Fruit fly (Drosophila melanogaster) whole organism, embryonic: ENCODE measurements around the gene CG15011.
A peak's percentile ranks its signal among the peaks of the same experiment; 100 is the strongest.

Source experiments
- CG10959 ChIP-seq: fragments of 200-800 bp; sonication (Bioruptor generic); IDR thresholded peaks from 2 replicates; pipeline ENCODE4 v1.3.6; 2022; ENCODE audit warnings: missing biosample characterization, missing genetic modification characterization
- CG12104 ChIP-seq: fragments of 200-800 bp; sonication (Bioruptor generic); optimal IDR thresholded peaks from 3 replicates; lab custom pipeline; 2016; ENCODE audit warnings: missing biosample characterization, missing genetic modification characterization
- CG14860 ChIP-seq: fragments of 200-800 bp; sonication (Bioruptor generic); IDR thresholded peaks from 3 replicates; pipeline ENCODE4 v1.3.6; 2022; ENCODE audit warnings: missing biosample characterization, missing genetic modification characterization; ENCODE audit not compliant: partially characterized antibody
- CG18476 ChIP-seq: fragments of 200-800 bp; sonication (Bioruptor generic); optimal IDR thresholded peaks from 2 replicates; lab custom pipeline; 2016; ENCODE audit warnings: missing biosample characterization, mild to moderate bottlenecking, missing genetic modification characterization
- CG2120 ChIP-seq: fragments of 200-800 bp; sonication (Bioruptor generic); optimal IDR thresholded peaks from 3 replicates; lab custom pipeline; 2016; ENCODE audit warnings: missing biosample characterization, missing genetic modification characterization
- CG32767 ChIP-seq: fragments of 200-800 bp; sonication (Bioruptor generic); IDR thresholded peaks from 2 replicates; pipeline ENCODE4 v1.3.6; 2022; ENCODE audit warnings: missing biosample characterization, missing genetic modification characterization
- CG4617 ChIP-seq: fragments of 200-800 bp; sonication (Bioruptor generic); optimal IDR thresholded peaks from 3 replicates; lab custom pipeline; 2016; ENCODE audit warnings: missing biosample characterization, missing genetic modification characterization, borderline replicate concordance
- CG5180 ChIP-seq: fragments of 200-800 bp; sonication (Bioruptor generic); optimal IDR thresholded peaks from 3 replicates; lab custom pipeline; 2017; ENCODE audit warnings: missing biosample characterization, missing genetic modification characterization, mild to moderate bottlenecking, moderate library complexity, missing genetic modification reagents
- CG7987 ChIP-seq: fragments of 200-800 bp; sonication (Bioruptor generic); optimal IDR thresholded peaks from 2 replicates; lab custom pipeline; 2018; ENCODE audit warnings: missing biosample characterization, mild to moderate bottlenecking, missing genetic modification characterization, moderate library complexity
- CG8478 ChIP-seq: fragments of >200 bp; optimal IDR thresholded peaks from 2 replicates; lab custom pipeline; 2018
- Dad ChIP-seq: fragments of 200-800 bp; sonication (Bioruptor generic); optimal IDR thresholded peaks from 3 replicates; lab custom pipeline; 2016; ENCODE audit warnings: missing biosample characterization, missing genetic modification characterization
- Doc3 ChIP-seq: fragments of 200-800 bp; sonication (Bioruptor generic); IDR thresholded peaks from 3 replicates; pipeline ENCODE4 v1.3.6; 2022; ENCODE audit warnings: missing biosample characterization, missing genetic modification characterization; ENCODE audit not compliant: partially characterized antibody
- Dref ChIP-seq: fragments of 200-800 bp; sonication (Bioruptor generic); IDR thresholded peaks from 2 replicates; pipeline ENCODE4 v1.3.6; 2022; ENCODE audit warnings: missing biosample characterization, missing genetic modification characterization
- Hr78 ChIP-seq, 2 experiments: fragments of 200-800 bp in 1 of 2; fragments of >200 bp in 1 of 2; sonication (Bioruptor generic) in 1 of 2; optimal IDR thresholded peaks; 2 replicates each; lab custom pipeline; 2017 to 2019; ENCODE audit warnings: missing biosample characterization in 2 of 2, missing genetic modification characterization in 2 of 2, mild to moderate bottlenecking in 1 of 2, moderate library complexity in 1 of 2
- Lpt ChIP-seq: fragments of >200 bp; optimal IDR thresholded peaks from 2 replicates; lab custom pipeline; 2018; ENCODE audit warnings: missing biosample characterization, missing genetic modification characterization
- MBD-R2 ChIP-seq: fragments of 200-800 bp; sonication (Bioruptor generic); IDR thresholded peaks from 2 replicates; pipeline ENCODE4 v1.3.6; 2022; ENCODE audit warnings: missing biosample characterization, missing genetic modification characterization
- MESR4 ChIP-seq: fragments of 200-800 bp; sonication (Bioruptor generic); optimal IDR thresholded peaks from 2 replicates; lab custom pipeline; 2018; ENCODE audit warnings: missing biosample characterization, mild to moderate bottlenecking, missing genetic modification characterization, moderate library complexity
- Med ChIP-seq: fragments of 200-800 bp; sonication (Bioruptor generic); peaks from one replicate; lab custom pipeline; 2016; ENCODE audit warnings: missing biosample characterization, missing genetic modification characterization, mild to moderate bottlenecking, inconsistent platforms, moderate library complexity
- Meics ChIP-seq: fragments of 200-800 bp; sonication (Bioruptor generic); optimal IDR thresholded peaks from 2 replicates; lab custom pipeline; 2017; ENCODE audit warnings: missing biosample characterization, mild to moderate bottlenecking, missing genetic modification characterization
- Myb ChIP-seq: fragments of 200-800 bp; sonication (Bioruptor generic); optimal IDR thresholded peaks from 2 replicates; lab custom pipeline; 2016; ENCODE audit warnings: missing biosample characterization, missing genetic modification characterization
- Nf-YC ChIP-seq: fragments of 200-800 bp; optimal IDR thresholded peaks from 3 replicates; lab custom pipeline; 2019; ENCODE audit warnings: missing biosample characterization, mild to moderate bottlenecking, missing genetic modification characterization, moderate library complexity
- Sox102F ChIP-seq: fragments of 200-800 bp; sonication (Bioruptor generic); optimal IDR thresholded peaks from 2 replicates; lab custom pipeline; 2018; ENCODE audit warnings: missing biosample characterization, mild to moderate bottlenecking, missing genetic modification characterization, moderate library complexity
- Trl ChIP-seq, 3 experiments: fragments of >200 bp in 2 of 3; fragments of 200-800 bp in 1 of 3; sonication (Bioruptor generic) in 1 of 3; optimal IDR thresholded peaks; 2 replicates in 1 of 3; 3 replicates in 2 of 3; lab custom pipeline; 2016 to 2017; ENCODE audit warnings: missing biosample characterization in 1 of 3, missing genetic modification characterization in 1 of 3
- YL-1 ChIP-seq: fragments of 200-800 bp; sonication (Bioruptor generic); optimal IDR thresholded peaks from 3 replicates; lab custom pipeline; 2017; ENCODE audit warnings: missing biosample characterization, mild to moderate bottlenecking, missing genetic modification characterization
- bbx ChIP-seq: fragments of 200-800 bp; sonication (Bioruptor generic); IDR thresholded peaks from 2 replicates; pipeline ENCODE4 v1.3.6; 2022; ENCODE audit warnings: missing biosample characterization, missing genetic modification characterization; ENCODE audit not compliant: partially characterized antibody
- bigmax ChIP-seq: fragments of 200-800 bp; sonication (Bioruptor generic); optimal IDR thresholded peaks from 2 replicates; lab custom pipeline; 2018; ENCODE audit warnings: missing biosample characterization, mild to moderate bottlenecking, missing genetic modification characterization
- cg ChIP-seq: fragments of 200-800 bp; sonication (Bioruptor generic); optimal IDR thresholded peaks from 3 replicates; lab custom pipeline; 2019; ENCODE audit warnings: missing biosample characterization, mild to moderate bottlenecking, missing genetic modification characterization, moderate library complexity
- chinmo ChIP-seq: fragments of 200-800 bp; sonication (Bioruptor generic); IDR thresholded peaks from 4 replicates; pipeline ENCODE4 v1.3.6; 2022; ENCODE audit warnings: missing biosample characterization, missing genetic modification characterization; ENCODE audit not compliant: partially characterized antibody
- chm ChIP-seq: fragments of 200-800 bp; sonication (Bioruptor generic); IDR thresholded peaks from 2 replicates; pipeline ENCODE4 v1.3.6; 2022; ENCODE audit warnings: missing biosample characterization, missing genetic modification characterization
- fd3F ChIP-seq: fragments of 200-800 bp; sonication (Bioruptor generic); optimal IDR thresholded peaks from 2 replicates; lab custom pipeline; 2018; ENCODE audit warnings: missing biosample characterization, mild to moderate bottlenecking, missing genetic modification characterization, moderate library complexity
- ftz-f1 ChIP-seq: fragments of 200-800 bp; sonication (Bioruptor generic); optimal IDR thresholded peaks from 2 replicates; lab custom pipeline; 2016; ENCODE audit warnings: missing biosample characterization, missing genetic modification characterization
- inv ChIP-seq: fragments of 200-800 bp; sonication (Bioruptor generic); IDR thresholded peaks from 2 replicates; pipeline ENCODE4 v1.3.6; 2022; ENCODE audit warnings: missing biosample characterization, missing genetic modification characterization; ENCODE audit not compliant: partially characterized antibody
- knrl ChIP-seq: fragments of 200-800 bp; sonication (Bioruptor generic); IDR thresholded peaks from 3 replicates; pipeline ENCODE4 v1.3.6; 2022; ENCODE audit warnings: missing biosample characterization, missing genetic modification characterization; ENCODE audit not compliant: partially characterized antibody
- lmd ChIP-seq: fragments of 200-800 bp; sonication (Bioruptor generic); IDR thresholded peaks from 2 replicates; pipeline ENCODE4 v1.3.6; 2022; ENCODE audit warnings: missing biosample characterization, missing genetic modification characterization
- mld ChIP-seq: fragments of 200-800 bp; sonication (Bioruptor generic); IDR thresholded peaks from 3 replicates; pipeline ENCODE4 v1.3.6; 2022; ENCODE audit warnings: missing biosample characterization, missing genetic modification characterization; ENCODE audit not compliant: partially characterized antibody
- nerfin-1 ChIP-seq: fragments of 200-800 bp; sonication (Bioruptor generic); optimal IDR thresholded peaks from 3 replicates; lab custom pipeline; 2019; ENCODE audit warnings: missing biosample characterization, mild to moderate bottlenecking, missing genetic modification characterization, moderate library complexity
- pan ChIP-seq, 4 experiments: fragments of >200 bp in 3 of 4; fragments of 200-800 bp in 1 of 4; sonication (Bioruptor generic) in 1 of 4; optimal IDR thresholded peaks in 3 of 4; IDR thresholded peaks in 1 of 4; 2 replicates each; pipeline versions ENCODE4 v1.3.6 to Lab custom; 2017 to 2022; ENCODE audit warnings: missing biosample characterization in 2 of 4, missing genetic modification characterization in 2 of 4, mixed read lengths in 1 of 4
- pb ChIP-seq: fragments of 200-800 bp; sonication (Bioruptor generic); optimal IDR thresholded peaks from 3 replicates; lab custom pipeline; 2016; ENCODE audit warnings: missing biosample characterization, missing genetic modification characterization
- pfk ChIP-seq: fragments of 200-800 bp; sonication (Bioruptor generic); optimal IDR thresholded peaks from 2 replicates; lab custom pipeline; 2018; ENCODE audit warnings: missing biosample characterization, mild to moderate bottlenecking, missing genetic modification characterization, moderate library complexity
- pzg ChIP-seq: fragments of 200-800 bp; sonication (Bioruptor generic); optimal IDR thresholded peaks from 3 replicates; lab custom pipeline; 2018; ENCODE audit warnings: missing biosample characterization, mild to moderate bottlenecking, missing genetic modification characterization, moderate library complexity
- salm ChIP-seq: fragments of 200-800 bp; sonication (Bioruptor generic); optimal IDR thresholded peaks from 2 replicates; lab custom pipeline; 2018; ENCODE audit warnings: missing biosample characterization, mild to moderate bottlenecking, missing genetic modification characterization
- sens ChIP-seq: fragments of 200-800 bp; sonication (Bioruptor generic); peaks from one replicate; lab custom pipeline; 2016; ENCODE audit warnings: missing biosample characterization, missing genetic modification characterization
- sna ChIP-seq: fragments of 200-800 bp; sonication (Bioruptor generic); IDR thresholded peaks from 2 replicates; pipeline ENCODE4 v1.3.6; 2022; ENCODE audit warnings: missing biosample characterization, missing genetic modification characterization; ENCODE audit not compliant: partially characterized antibody
- so ChIP-seq: fragments of 200-800 bp; sonication (Bioruptor generic); IDR thresholded peaks from 3 replicates; pipeline ENCODE4 v1.3.6; 2022; ENCODE audit warnings: missing biosample characterization, missing genetic modification characterization
- ttk ChIP-seq: fragments of 200-800 bp; sonication (Bioruptor generic); IDR thresholded peaks from 2 replicates; pipeline ENCODE4 v2.1.2; 2022; ENCODE audit warnings: missing biosample characterization, missing genetic modification characterization
- wdn ChIP-seq: fragments of 200-800 bp; sonication (Bioruptor generic); IDR thresholded peaks from 2 replicates; pipeline ENCODE4 v1.3.6; 2022; ENCODE audit warnings: missing biosample characterization, missing genetic modification characterization

The CG15011 gene

dm6 chr3L:4253611-4254300 lies 5.2 kb downstream of the CG15011 start:
- peak; percentile 4 for TF ChIP-seq CG5180 (GFP tag; lab: Kevin White, UChicago)
- TF ChIP-seq CG10959 (GFP tag; lab: Robert Waterston, UW), result 0 out of 2 replicates have a peak, but pooled peaks have one; percentile 31
- peak in 1 of 2 experiments; percentile 54 for TF ChIP-seq Hr78 (GFP tag; optimal IDR thresholded peaks at IDR 0.05; lab: Kevin White, UChicago)
- peak; percentile 30 for TF ChIP-seq YL-1 (GFP tag; lab: Kevin White, UChicago)
- TF ChIP-seq sens (GFP tag; lab: Kevin White, UChicago), result peak; percentile 48
- 0 out of 3 replicates have a peak, but pooled peaks have one; percentile 12 for TF ChIP-seq so
- no peak for TF ChIP-seq Sox102F (GFP tag; lab: Kevin White, UChicago)
- peak; percentile 13; the same call in 1 of the 2 replicates for TF ChIP-seq chm (GFP tag; lab: Robert Waterston, UW)
- peak; percentile 6 for TF ChIP-seq CG12104
- TF ChIP-seq pfk, result no peak
- TF ChIP-seq Dad, result no peak
- TF ChIP-seq fd3F (GFP tag; lab: Kevin White, UChicago), result no peak
- 0 out of 3 replicates have a peak, but pooled peaks have one; percentile 58 for TF ChIP-seq mld
- TF ChIP-seq Med (GFP tag; lab: Kevin White, UChicago), result peak; percentile 20
- 0 out of 2 replicates have a peak, but pooled peaks have one; percentile 18 for TF ChIP-seq sna (GFP tag; lab: Robert Waterston, UW)
- no peak for TF ChIP-seq Nf-YC
- peak; percentile 22 for TF ChIP-seq pzg (GFP tag; lab: Kevin White, UChicago)
- peak; percentile 86; the same call in 1 of the 4 replicates for TF ChIP-seq chinmo (GFP tag; lab: Robert Waterston, UW)
- peak; percentile 91 for TF ChIP-seq bigmax (GFP tag; lab: Kevin White, UChicago)
- peak; percentile 46 for TF ChIP-seq CG4617 (GFP tag; lab: Kevin White, UChicago)
- TF ChIP-seq lmd (GFP tag; lab: Robert Waterston, UW), result 0 out of 2 replicates have a peak, but pooled peaks have one; percentile 12
- peak; percentile 10 for TF ChIP-seq CG8478
- no peak for TF ChIP-seq pb (GFP tag; lab: Kevin White, UChicago)
- 0 out of 2 replicates have a peak, but pooled peaks have one; percentile 14 for TF ChIP-seq bbx (GFP tag; lab: Robert Waterston, UW)
- 0 out of 2 replicates have a peak, but pooled peaks have one; percentile 17 for TF ChIP-seq ttk (GFP tag; lab: Robert Waterston, UW)
- peak in 1 of 2 experiments; percentile 13 for TF ChIP-seq Trl (optimal IDR thresholded peaks at IDR 0.05; lab: Kevin White, UChicago)
- no peak for TF ChIP-seq Trl (GFP tag; optimal IDR thresholded peaks at IDR 0.05; lab: Kevin White, UChicago)
- TF ChIP-seq MESR4 (GFP tag; lab: Kevin White, UChicago), result peak; percentile 78
- TF ChIP-seq Dref (GFP tag; lab: Robert Waterston, UW), result no peak
- no peak for TF ChIP-seq inv (GFP tag; lab: Robert Waterston, UW)
- peak; percentile 57; the same call in 1 of the 2 replicates for TF ChIP-seq CG32767 (GFP tag; lab: Robert Waterston, UW)
- TF ChIP-seq MBD-R2, result peak; percentile 26
- TF ChIP-seq pan (optimal IDR thresholded peaks at IDR 0.05; lab: Kevin White, UChicago), result no peak
- TF ChIP-seq pan (GFP tag; optimal IDR thresholded peaks at IDR 0.05 in 1 of 2, IDR thresholded peaks at IDR 0.05 in 1 of 2), result peak in 1 of 2 experiments; percentile 25
- TF ChIP-seq cg (GFP tag; lab: Kevin White, UChicago), result peak; percentile 91
- 0 out of 3 replicates have a peak, but pooled peaks have one; percentile 20 for TF ChIP-seq CG14860 (GFP tag; lab: Robert Waterston, UW)

dm6 chr3L:4252862-4253610 lies 5.9 kb downstream of the CG15011 start:
- peak; percentile 6 for TF ChIP-seq ftz-f1 (GFP tag; lab: Kevin White, UChicago)
- no peak for TF ChIP-seq fd3F (GFP tag; lab: Kevin White, UChicago)
- no peak for TF ChIP-seq wdn (GFP tag; lab: Robert Waterston, UW)
- TF ChIP-seq Lpt (GFP tag; lab: Kevin White, UChicago), result peak; percentile 81
- no peak for TF ChIP-seq Doc3 (GFP tag; lab: Robert Waterston, UW)
- no peak for TF ChIP-seq Myb
- no peak for TF ChIP-seq CG18476
- TF ChIP-seq knrl (GFP tag; lab: Robert Waterston, UW), result no peak
- no peak for TF ChIP-seq CG2120 (GFP tag; lab: Kevin White, UChicago)
- no peak for TF ChIP-seq salm (tag; lab: Kevin White, UChicago)
- TF ChIP-seq nerfin-1 (tag; lab: Kevin White, UChicago), result peak; percentile 88
- TF ChIP-seq CG7987 (GFP tag; lab: Kevin White, UChicago), result no peak
- no peak for TF ChIP-seq Meics
